Worm (Caenorhabditis elegans): ENCODE data around the gene Y41D4A.7.

The Y41D4A.7 gene

DNA sequence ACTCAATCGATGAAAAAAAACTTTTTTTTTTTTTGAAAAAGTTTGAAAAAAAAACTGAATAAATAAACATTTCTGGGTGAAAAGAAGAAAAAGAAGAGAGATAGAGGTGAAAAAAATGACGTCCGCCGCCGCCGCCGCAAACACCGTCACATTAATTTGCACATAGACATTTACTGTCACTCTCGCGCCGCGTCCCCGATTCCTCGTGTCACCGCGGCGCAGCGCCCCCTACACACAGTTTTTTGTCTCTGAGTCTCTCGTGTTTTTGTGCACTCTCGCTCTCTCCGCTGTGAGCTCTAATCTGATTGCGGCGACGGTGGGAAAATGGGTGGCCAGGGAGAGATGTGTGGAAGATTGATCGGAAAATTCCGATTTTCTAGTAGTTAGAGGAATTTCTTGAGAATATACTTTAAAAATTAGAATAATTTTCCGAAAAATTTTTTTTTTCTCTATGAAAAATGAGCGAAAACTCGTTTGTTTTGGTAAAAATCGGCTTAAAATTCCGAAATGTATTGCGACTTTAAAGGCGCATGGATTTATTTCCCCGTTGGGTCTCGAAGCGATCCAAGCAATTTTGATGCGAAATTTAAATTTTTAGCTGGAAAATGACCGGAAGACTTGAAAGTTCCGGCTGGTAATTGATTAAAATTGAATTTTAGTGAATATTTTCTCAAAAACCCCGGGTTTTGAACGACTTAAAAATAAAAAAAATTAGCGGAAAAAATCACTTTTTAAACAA lies 21.8 kb downstream of the Y41D4A.7 start (continued):
- no peak for TF ChIP-seq Y22D7AL.16 (tag; optimal IDR thresholded peaks at IDR 0.05)

ce11 chrIV:1738892-1739291 lies 22.5 kb downstream of the Y41D4A.7 start:
- TF ChIP-seq ceh-45 (GFP tag; IDR thresholded peaks at IDR 0.05) (no peak), tbx-7 (tag; optimal IDR thresholded peaks at IDR 0.05) (no peak), ztf-16 (tag; optimal IDR thresholded peaks at IDR 0.05) (no peak), ets-4 (tag; optimal IDR thresholded peaks at IDR 0.05) (no peak), pag-3 (tag; optimal IDR thresholded peaks at IDR 0.05; ENCODE audit: borderline replicate concordance) (no peak), rnt-1 (tag; optimal IDR thresholded peaks at IDR 0.05) (no peak), ceh-48 (tag; optimal IDR thresholded peaks at IDR 0.05) (no peak), syd-9 (tag; optimal IDR thresholded peaks at IDR 0.05) (no peak), K02D7.2 (tag; optimal IDR thresholded peaks at IDR 0.05) (no peak)

ce11 chrIV:1738324-1738730 lies 23.0 kb downstream of the Y41D4A.7 start:
- TF ChIP-seq fax-1 (tag; optimal IDR thresholded peaks at IDR 0.05) (no peak), unc-86 (tag; optimal IDR thresholded peaks at IDR 0.05) (peak; percentile 9), ceh-34 (tag; optimal IDR thresholded peaks at IDR 0.05) (no peak), ceh-18 (tag; optimal IDR thresholded peaks at IDR 0.05) (peak; percentile 29), ceh-22 (tag; optimal IDR thresholded peaks at IDR 0.05) (no peak), che-1 (tag; optimal IDR thresholded peaks at IDR 0.05) (peak; percentile 38), nfya-1 (tag; optimal IDR thresholded peaks at IDR 0.05) (peak; percentile 9), unc-42 (tag; optimal IDR thresholded peaks at IDR 0.05) (peak; percentile 10), F13H6.1 (tag; optimal IDR thresholded peaks at IDR 0.05) (no peak), madf-2 (tag; optimal IDR thresholded peaks at IDR 0.05) (peak; percentile 5), ceh-31 (tag; optimal IDR thresholded peaks at IDR 0.05) (peak; percentile 38), elt-2 (tag; optimal IDR thresholded peaks at IDR 0.05) (peak; percentile 7), tbx-2 (tag; optimal IDR thresholded peaks at IDR 0.05) (peak; percentile 21), sox-2 (GFP tag; IDR thresholded peaks at IDR 0.05) (no peak)

DNA sequence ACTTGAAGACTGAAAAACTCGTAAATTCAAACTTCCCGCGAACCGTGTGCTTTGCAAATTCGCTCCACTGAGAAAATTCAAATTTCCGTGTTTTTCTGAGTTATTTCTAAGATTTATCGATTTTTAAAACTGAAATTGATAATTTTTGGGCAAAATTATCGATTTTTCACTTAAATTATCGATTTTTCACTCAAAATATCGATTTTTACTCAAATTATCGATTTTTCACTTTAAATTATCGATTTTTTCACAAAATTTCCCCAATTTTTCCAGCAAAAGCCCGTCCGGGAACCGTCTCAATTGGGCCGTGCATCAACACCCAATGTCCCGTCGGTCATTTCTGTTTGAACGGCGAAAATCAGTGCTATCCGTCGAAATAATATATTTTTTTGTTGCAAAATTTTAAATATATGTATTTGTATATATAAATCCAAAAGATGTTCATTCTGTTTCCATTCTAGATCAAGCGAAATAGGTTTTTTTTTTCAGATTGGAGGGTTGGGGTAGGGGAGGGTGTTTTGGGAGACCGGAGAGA lies 33.8 kb downstream of the Y41D4A.7 start:
- TF ChIP-seq ceh-48 (tag; optimal IDR thresholded peaks at IDR 0.05) (peak; percentile 76), ceh-19 (GFP tag; optimal IDR thresholded peaks at IDR 0.05) (no peak)

ce11 chrIV:1725888-1726287 lies 35.5 kb downstream of the Y41D4A.7 start, which contains the start of gene K08D12.8:
Gene K08D12.8 (plus strand): TSS chrIV:1726188.
- no peak for TF ChIP-seq syd-9 (tag; optimal IDR thresholded peaks at IDR 0.05)
- no peak for TF ChIP-seq ets-4 (tag; optimal IDR thresholded peaks at IDR 0.05)
- no peak for TF ChIP-seq nhr-232 (tag; optimal IDR thresholded peaks at IDR 0.05)
- TF ChIP-seq gmeb-2 (tag; optimal IDR thresholded peaks at IDR 0.05), result no peak
- TF ChIP-seq pha-4 (tag; optimal IDR thresholded peaks at IDR 0.05), result no peak
- no peak for TF ChIP-seq rnt-1 (tag; optimal IDR thresholded peaks at IDR 0.05)
- TF ChIP-seq ceh-9 (tag; optimal IDR thresholded peaks at IDR 0.05), result no peak
- TF ChIP-seq K09A11.1 (tag; optimal IDR thresholded peaks at IDR 0.05; ENCODE audit: insufficient read depth), result no peak
- TF ChIP-seq fkh-10 (GFP tag; optimal IDR thresholded peaks at IDR 0.05), result no peak
- no peak for TF ChIP-seq ceh-2 (tag; optimal IDR thresholded peaks at IDR 0.05)
- TF ChIP-seq fax-1 (tag; optimal IDR thresholded peaks at IDR 0.05), result no peak
- no peak for TF ChIP-seq ceh-31 (tag; optimal IDR thresholded peaks at IDR 0.05)
- TF ChIP-seq hlh-15 (tag; optimal IDR thresholded peaks at IDR 0.05), result no peak
- no peak for TF ChIP-seq zip-5 (tag; optimal IDR thresholded peaks at IDR 0.05)
- TF ChIP-seq tbx-7 (tag; optimal IDR thresholded peaks at IDR 0.05), result no peak
- TF ChIP-seq ceh-22 (tag; optimal IDR thresholded peaks at IDR 0.05), result no peak

All from whole organism, late embryonic.